Worm (Caenorhabditis elegans): ENCODE data around the gene nhr-47.

nhr-47 gene

DNA sequence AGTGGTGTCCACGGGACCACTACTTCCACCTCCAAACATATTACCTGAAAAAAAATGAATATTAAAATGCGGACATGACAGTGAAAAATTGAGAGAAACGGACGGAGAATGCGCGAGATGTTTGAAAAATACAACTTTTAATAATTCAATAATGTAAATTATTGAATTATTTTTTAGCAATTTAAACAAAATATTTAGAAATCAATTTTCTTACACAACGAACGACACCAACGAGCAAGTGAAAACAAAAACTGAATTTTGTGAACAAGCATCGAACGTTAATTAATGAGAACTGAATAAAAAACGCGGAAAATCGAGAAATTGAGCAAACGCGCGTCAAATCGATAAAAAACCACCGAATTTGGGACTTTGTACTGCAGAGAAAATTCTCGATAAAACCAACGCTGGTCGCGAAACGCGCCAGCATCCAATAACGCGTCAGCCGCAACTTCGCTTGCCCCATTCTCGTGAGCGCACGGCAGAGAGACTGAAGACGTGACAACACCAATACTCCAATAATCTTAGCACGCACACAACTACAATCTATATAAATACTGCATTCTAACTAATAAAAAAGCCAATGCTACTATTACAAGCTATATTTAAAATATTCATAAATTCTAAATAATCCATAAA is at the start of gene nhr-47, which contains the start of gene dnj-19 (continued):
- TF ChIP-seq zag-1 (tag; optimal IDR thresholded peaks at IDR 0.05) (no peak), sptf-1 (tag; optimal IDR thresholded peaks at IDR 0.05) (no peak), ces-1 (GFP tag; optimal IDR thresholded peaks at IDR 0.05) (no peak), egl-13 (tag; optimal IDR thresholded peaks at IDR 0.05) (peak; percentile 92), zip-4 (GFP tag; optimal IDR thresholded peaks at IDR 0.05) (peak; percentile 83), lin-14 (GFP tag; optimal IDR thresholded peaks at IDR 0.05) (peak; percentile 93), vab-15 (tag; optimal IDR thresholded peaks at IDR 0.05) (no peak), xbp-1 (tag; optimal IDR thresholded peaks at IDR 0.05) (peak; percentile 95), unc-130 (tag; optimal IDR thresholded peaks at IDR 0.05) (peak; percentile 73), lin-35 (GFP tag; optimal IDR thresholded peaks at IDR 0.05) (peak; percentile 87 to 90), nhr-90 (tag; optimal IDR thresholded peaks at IDR 0.05; ENCODE audit: poor library complexity) (peak; percentile 94), ztf-4 (tag; optimal IDR thresholded peaks at IDR 0.05) (peak; percentile 67), nhr-237 (tag; optimal IDR thresholded peaks at IDR 0.05) (peak; percentile 29), mep-1 (tag; optimal IDR thresholded peaks at IDR 0.05) (peak; percentile 94), sox-4 (tag; optimal IDR thresholded peaks at IDR 0.05) (peak; percentile 91), pqm-1 (tag; optimal IDR thresholded peaks at IDR 0.05) (no peak), C16A3.4 (tag; optimal IDR thresholded peaks at IDR 0.05) (peak; percentile 88), fos-1 (tag; optimal IDR thresholded peaks at IDR 0.05) (peak; percentile 72), ceh-63 (GFP tag; optimal IDR thresholded peaks at IDR 0.05) (no peak), nhr-77 (tag; optimal IDR thresholded peaks at IDR 0.05) (peak; percentile 82), mef-2 (tag; optimal IDR thresholded peaks at IDR 0.05) (no peak), hpl-2 (GFP tag; optimal IDR thresholded peaks at IDR 0.05) (peak; percentile 59), isw-1 (GFP tag; IDR thresholded peaks at IDR 0.05) (peak; percentile 89), ceh-88 (GFP tag; IDR thresholded peaks at IDR 0.05) (peak; percentile 77), nhr-84 (tag; optimal IDR thresholded peaks at IDR 0.05) (no peak), F16B12.6 (tag; optimal IDR thresholded peaks at IDR 0.05) (peak; percentile 59), dsc-1 (tag; optimal IDR thresholded peaks at IDR 0.05) (peak; percentile 96), tlp-1 (tag; optimal IDR thresholded peaks at IDR 0.05) (no peak), ztf-11 (tag; optimal IDR thresholded peaks at IDR 0.05) (peak in 1 of 2 experiments; percentile 72), ets-5 (GFP tag; IDR thresholded peaks at IDR 0.05) (no peak), snpc-4 (tag; optimal IDR thresholded peaks at IDR 0.05) (peak; percentile 79), lin-39 (tag; optimal IDR thresholded peaks at IDR 0.05) (peak; percentile 83), nhr-47 (tag; optimal IDR thresholded peaks at IDR 0.05) (no peak), C34B4.2 (tag; optimal IDR thresholded peaks at IDR 0.05) (no peak)

DNA sequence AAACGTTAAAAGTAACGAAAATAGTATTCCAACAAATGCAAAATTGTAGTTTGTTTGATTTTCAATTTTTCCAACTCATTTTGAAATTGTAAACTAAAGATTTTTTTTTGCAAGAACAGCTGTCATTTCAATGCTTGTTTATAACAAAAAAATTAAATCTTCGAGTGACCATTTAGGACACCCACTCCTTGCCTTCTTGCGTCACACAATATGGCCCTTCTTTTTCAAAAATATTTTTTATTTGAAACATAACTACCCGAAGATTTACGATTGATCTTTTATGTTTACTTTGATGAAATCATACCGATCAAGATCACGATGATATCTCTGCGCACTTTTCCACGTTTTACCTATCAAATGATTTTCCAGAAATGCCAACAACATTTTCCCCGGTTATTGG is 45.2 kb upstream of the nhr-47 start, which contains the start of gene ZC317.2:
Gene ZC317.2, plus strand, starts transcription at position 301 of the 400 bp plus-strand sequence.
- no peak for TF ChIP-seq pqm-1 (tag; optimal IDR thresholded peaks at IDR 0.05)
- TF ChIP-seq efl-1 (optimal IDR thresholded peaks at IDR 0.05): no peak
- TF ChIP-seq efl-1 (GFP tag; optimal IDR thresholded peaks at IDR 0.05 in 1 of 2): no peak
- TF ChIP-seq fkh-10 (GFP tag; optimal IDR thresholded peaks at IDR 0.05): no peak
- no peak for TF ChIP-seq F16B12.6 (tag; optimal IDR thresholded peaks at IDR 0.05)

DNA sequence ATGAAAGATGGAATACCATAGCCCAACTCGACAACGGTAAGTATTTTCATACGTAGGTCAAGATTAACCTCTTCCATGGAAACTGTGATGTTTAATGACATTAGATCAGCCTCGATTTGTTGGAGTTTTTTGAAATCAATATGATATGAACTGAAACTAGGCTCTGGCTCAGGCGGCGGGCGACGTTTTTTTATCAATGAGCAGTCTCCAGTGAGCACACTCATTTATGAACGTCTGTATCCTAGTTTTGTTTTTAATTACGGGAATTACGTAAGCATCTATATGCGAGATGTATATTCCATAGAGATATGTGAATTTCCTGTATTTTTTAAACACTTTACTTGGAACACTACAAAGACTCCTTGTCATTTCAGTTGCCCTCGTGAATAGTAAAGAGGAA is 42.2 kb upstream of the nhr-47 start, which contains the start of gene srg-67:
Gene srg-67, minus strand, starts transcription at position 101 of the 400 bp plus-strand sequence.
- TF ChIP-seq nhr-12 (tag; optimal IDR thresholded peaks at IDR 0.05): no peak
- no peak for TF ChIP-seq efl-1 (optimal IDR thresholded peaks at IDR 0.05)
- peak in 1 of 2 experiments; percentile 26 for TF ChIP-seq efl-1 (GFP tag; optimal IDR thresholded peaks at IDR 0.05 in 1 of 2)

DNA sequence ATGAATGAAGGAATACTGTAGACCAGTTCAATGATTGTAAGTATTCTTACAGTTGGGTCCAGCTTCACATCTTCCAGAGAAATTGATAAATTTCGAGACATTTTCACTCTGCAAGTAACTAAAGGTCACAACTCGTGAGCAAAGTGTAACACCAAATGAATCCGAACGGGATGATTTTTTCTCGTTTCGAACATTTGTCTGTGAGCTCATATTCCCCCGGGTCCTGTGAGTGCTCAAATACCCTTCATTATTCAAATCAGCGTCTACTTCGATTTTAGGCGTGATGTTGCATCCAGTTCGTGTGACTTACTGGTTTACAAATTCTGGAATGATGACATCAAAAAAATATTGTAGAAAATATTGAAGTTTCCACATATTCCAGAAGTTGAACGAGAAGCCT is 39.7 kb upstream of the nhr-47 start, which contains the start of gene srg-68:
Gene srg-68, minus strand, starts transcription at position 101 of the 400 bp plus-strand sequence.
- TF ChIP-seq ces-1 (GFP tag; optimal IDR thresholded peaks at IDR 0.05) (no peak), mab-9 (GFP tag; IDR thresholded peaks at IDR 0.05) (no peak), elt-2 (tag; optimal IDR thresholded peaks at IDR 0.05) (no peak), hlh-4 (tag; optimal IDR thresholded peaks at IDR 0.05) (no peak), sup-37 (GFP tag; optimal IDR thresholded peaks at IDR 0.05) (no peak), nhr-47 (tag; optimal IDR thresholded peaks at IDR 0.05) (no peak), pqm-1 (tag; optimal IDR thresholded peaks at IDR 0.05) (no peak), isw-1 (GFP tag; IDR thresholded peaks at IDR 0.05) (no peak), nhr-84 (tag; optimal IDR thresholded peaks at IDR 0.05) (no peak), fkh-10 (GFP tag; optimal IDR thresholded peaks at IDR 0.05) (no peak), fkh-8 (tag; optimal IDR thresholded peaks at IDR 0.05) (no peak), irx-1 (tag; optimal IDR thresholded peaks at IDR 0.05) (no peak), efl-3 (GFP tag; optimal IDR thresholded peaks at IDR 0.05) (no peak), unc-86 (tag; optimal IDR thresholded peaks at IDR 0.05) (no peak), nhr-19 (GFP tag; conservative IDR thresholded peaks at IDR 0.05) (no peak), ceh-90 (tag; optimal IDR thresholded peaks at IDR 0.05) (no peak), xbp-1 (tag; optimal IDR thresholded peaks at IDR 0.05) (no peak), unc-30 (tag; optimal IDR thresholded peaks at IDR 0.05) (no peak), sptf-1 (tag; optimal IDR thresholded peaks at IDR 0.05) (no peak)
